Worm (Caenorhabditis elegans) whole organism, mixed stage, embryonic: ENCODE data around the gene dod-17.

Source experiments
- ces-1 ChIP-seq: fragments of 150-350 bp; optimal IDR thresholded peaks from 2 replicates; lab custom pipeline; 2014; ENCODE audit warnings: missing biosample characterization, missing genetic modification reagents, missing genetic modification characterization
- elt-3 ChIP-seq: fragments of 150-350 bp; optimal IDR thresholded peaks from 2 replicates; lab custom pipeline; 2014; ENCODE audit warnings: missing biosample characterization, missing genetic modification characterization
- lin-13 ChIP-seq: fragments of 150-350 bp; optimal IDR thresholded peaks from 2 replicates; lab custom pipeline; 2014; ENCODE audit warnings: missing biosample characterization, missing genetic modification characterization
- mep-1 ChIP-seq: fragments of 150-350 bp; optimal IDR thresholded peaks from 2 replicates; lab custom pipeline; 2017; ENCODE audit warnings: missing biosample characterization, missing genetic modification reagents, missing genetic modification characterization, inconsistent platforms
- nhr-12 ChIP-seq: fragments of 150-350 bp; optimal IDR thresholded peaks from 2 replicates; lab custom pipeline; 2014; ENCODE audit warnings: missing biosample characterization, missing genetic modification characterization
- nhr-237 ChIP-seq: fragments of 150-350 bp; optimal IDR thresholded peaks from 2 replicates; lab custom pipeline; 2014; ENCODE audit warnings: missing biosample characterization, missing genetic modification characterization
- nhr-28 ChIP-seq: fragments of 150-350 bp; optimal IDR thresholded peaks from 2 replicates; lab custom pipeline; 2014; ENCODE audit warnings: missing biosample characterization, missing genetic modification characterization
- snpc-4 ChIP-seq: fragments of 150-350 bp; optimal IDR thresholded peaks from 2 replicates; lab custom pipeline; 2014; ENCODE audit warnings: missing biosample characterization, missing genetic modification characterization
- ztf-11 ChIP-seq: fragments of 150-350 bp; optimal IDR thresholded peaks from 2 replicates; lab custom pipeline; 2014; ENCODE audit warnings: missing biosample characterization, missing genetic modification characterization

ce11 chrIV:13013231-13013630 lies 37.1 kb downstream of the dod-17 start:
- no peak for TF ChIP-seq nhr-237
- no peak for TF ChIP-seq mep-1 (tag; lab: Kevin White, UChicago)
- no peak for TF ChIP-seq elt-3 (tag; lab: Kevin White, UChicago)
- no peak for TF ChIP-seq snpc-4 (tag; lab: Kevin White, UChicago)
- no peak for TF ChIP-seq nhr-12 (tag; lab: Kevin White, UChicago)
- no peak for TF ChIP-seq nhr-28 (tag; lab: Kevin White, UChicago)
- no peak for TF ChIP-seq ces-1 (GFP tag; lab: Kevin White, UChicago)
- TF ChIP-seq ztf-11 = no peak
- no peak for TF ChIP-seq lin-13
